Worm (Caenorhabditis elegans) whole organism, L4/young adult: Measurements from ENCODE around the gene her-1.
A peak's percentile ranks its signal among the peaks of the same experiment; 100 is the strongest.

Experiments used
- W03F9.2 ChIP-seq: fragments of 150-350 bp; optimal IDR thresholded peaks from 2 replicates; lab custom pipeline; 2014; ENCODE audit warnings: missing biosample characterization, missing genetic modification characterization
- dao-5 ChIP-seq: sonication (generic microtip); optimal IDR thresholded peaks from 2 replicates; lab custom pipeline; 2016; ENCODE audit warnings: missing genotype, missing genetic modification characterization, moderate library complexity, missing compliant biosample characterization
- him-1 ChIP-seq: sonication (generic microtip); optimal IDR thresholded peaks from 2 replicates; lab custom pipeline; 2016; ENCODE audit warnings: missing genotype, missing genetic modification reagents, missing genetic modification characterization, missing compliant biosample characterization

The her-1 gene

DNA sequence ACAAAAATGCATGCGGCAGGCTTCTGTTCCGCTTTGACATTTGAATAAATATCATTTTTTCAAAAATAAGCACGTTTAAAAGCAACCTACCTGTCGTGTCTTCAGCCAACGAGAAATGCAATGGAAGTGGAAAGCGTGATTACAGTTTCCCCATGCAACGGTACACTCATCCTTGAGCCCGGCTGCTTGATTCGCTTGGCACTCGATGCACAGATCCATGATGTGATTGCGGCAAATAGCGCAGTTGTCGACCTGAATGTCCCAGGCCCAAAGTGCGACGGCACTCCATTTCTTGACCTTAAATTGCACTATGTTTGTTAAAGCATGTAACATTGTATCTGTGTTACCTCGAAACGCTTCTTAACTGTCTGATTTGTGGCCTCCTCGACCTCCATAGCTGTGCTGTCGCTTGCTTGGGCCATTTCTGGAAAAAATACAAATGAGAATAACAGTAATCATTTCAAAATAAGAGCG is 6.7 kb upstream of the her-1 start, which contains the start of gene rbx-1:
rbx-1 (minus strand) TSS at position 424 of the 474 bp plus-strand sequence.
- TF ChIP-seq dao-5 (tag; lab: Kevin White, UChicago), result no peak

DNA sequence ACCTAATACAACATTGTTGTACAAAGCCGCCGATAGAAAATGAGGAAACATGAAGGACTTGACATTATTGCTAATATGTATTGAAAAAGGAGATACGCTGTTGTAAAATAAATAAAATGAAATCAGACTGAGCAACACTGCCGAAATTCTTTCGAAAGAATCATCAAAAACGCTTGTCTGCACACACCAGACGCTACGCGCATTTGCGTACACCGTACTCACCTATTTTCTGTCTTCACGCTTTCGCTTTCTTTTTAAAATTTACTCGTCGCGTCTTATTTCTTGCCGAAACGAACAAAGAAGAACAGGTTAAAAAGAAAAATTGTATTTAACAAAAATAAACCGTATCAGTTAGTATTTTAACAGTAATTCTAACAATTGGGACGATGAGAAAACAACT is 6.1 kb upstream of the her-1 start:
- peak; percentile 84 for TF ChIP-seq W03F9.2 (tag; lab: Kevin White, UChicago)
- no peak for TF ChIP-seq dao-5 (tag; lab: Kevin White, UChicago)

DNA sequence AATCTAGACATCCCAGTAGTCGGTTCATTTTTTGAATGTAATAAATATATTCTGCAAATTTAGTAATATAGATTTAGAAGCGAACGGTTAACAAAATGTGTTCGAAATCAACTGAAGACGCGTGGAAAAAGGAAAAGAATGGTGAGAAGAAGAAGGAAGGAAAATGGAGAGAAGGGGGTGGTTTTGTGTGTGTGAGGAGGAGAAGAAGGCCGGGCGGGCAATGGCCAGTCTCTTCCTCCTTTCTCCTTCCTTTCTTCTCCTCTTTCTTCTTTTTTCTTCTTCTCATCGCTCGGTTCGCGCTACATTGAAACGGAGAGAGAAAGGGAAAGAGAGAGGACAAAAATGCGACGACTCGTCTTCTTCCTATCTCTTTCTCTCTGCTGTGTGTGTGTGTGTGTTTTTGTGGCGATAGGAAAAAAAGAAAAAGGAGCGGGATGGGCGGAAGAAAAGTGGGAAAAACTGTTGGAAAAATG is 4.7 kb upstream of the her-1 start, which contains the start of gene ztf-9:
ztf-9 (minus strand) TSS at position 51 of the 473 bp plus-strand sequence.
- no peak for TF ChIP-seq W03F9.2 (tag; lab: Kevin White, UChicago)
- TF ChIP-seq him-1 (tag; lab: Kevin White, UChicago), result peak; percentile 4

DNA sequence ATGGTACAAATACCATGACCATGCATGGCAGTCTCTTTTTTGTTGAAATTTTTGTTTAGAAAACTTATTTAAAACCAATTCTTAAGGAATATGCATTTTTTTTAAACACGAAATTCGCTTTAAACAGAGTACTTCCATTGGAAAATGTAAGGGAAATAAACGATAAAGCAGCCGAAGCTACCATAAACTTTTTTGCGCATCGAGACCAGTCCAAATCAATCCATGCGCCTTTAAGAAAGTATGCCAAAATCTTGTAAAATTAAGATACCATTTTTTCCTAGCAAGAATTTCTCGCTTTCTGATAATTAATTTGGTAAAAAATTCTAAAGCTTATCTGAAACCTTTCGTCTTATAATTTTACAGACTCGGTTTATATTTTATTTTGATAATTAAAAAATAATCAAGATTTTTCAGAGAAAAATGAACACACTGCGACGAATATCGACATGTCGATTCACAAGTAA is 4.1 kb upstream of the her-1 start, which contains the start of gene ZK287.7:
ZK287.7 (plus strand) TSS at position 414 of the 464 bp plus-strand sequence.
- TF ChIP-seq W03F9.2 (tag; lab: Kevin White, UChicago) (no peak), dao-5 (tag; lab: Kevin White, UChicago) (no peak)

DNA sequence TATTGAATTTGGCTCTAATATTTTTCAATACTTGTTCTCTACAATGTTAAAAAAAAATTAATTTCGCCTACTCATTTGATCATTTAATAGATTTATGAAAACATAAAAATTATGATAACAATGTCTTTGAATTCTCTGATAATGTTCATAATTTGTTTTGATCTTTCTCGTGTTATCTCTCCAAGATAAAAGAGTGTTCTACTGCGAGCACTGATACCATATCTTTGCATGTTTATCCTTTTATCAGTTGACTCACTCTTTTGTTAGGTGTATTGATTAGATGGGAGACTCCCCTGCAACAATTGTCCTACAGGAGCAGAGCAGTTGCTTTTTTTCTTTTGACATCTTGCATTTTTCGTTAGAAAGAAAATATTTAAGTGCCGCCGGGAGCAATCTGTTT is 2.4 kb downstream of the her-1 start:
- TF ChIP-seq him-1 (tag; lab: Kevin White, UChicago), result no peak
- TF ChIP-seq dao-5 (tag; lab: Kevin White, UChicago), result no peak
- TF ChIP-seq W03F9.2 (tag; lab: Kevin White, UChicago), result no peak

DNA sequence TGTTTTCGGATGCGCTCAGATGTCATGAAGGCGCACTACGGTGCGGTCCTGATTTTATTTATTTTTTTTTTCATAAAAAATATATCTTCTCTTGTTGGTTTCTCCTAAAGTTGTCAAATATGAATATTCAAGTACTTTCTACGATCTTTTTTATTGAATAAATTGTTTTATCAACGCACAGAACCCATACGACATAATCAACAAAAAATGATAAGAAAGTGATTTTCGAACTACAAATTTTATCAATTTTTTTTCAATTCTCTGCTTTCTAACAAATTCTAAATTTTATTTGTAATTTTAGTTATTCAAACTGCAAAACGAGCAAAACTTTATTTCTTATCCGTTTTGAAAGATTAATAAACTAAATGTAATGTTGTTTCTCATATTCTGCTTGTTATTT is 5.0 kb downstream of the her-1 start:
- TF ChIP-seq him-1 (tag; lab: Kevin White, UChicago), result no peak
- no peak for TF ChIP-seq dao-5 (tag; lab: Kevin White, UChicago)
- no peak for TF ChIP-seq W03F9.2 (tag; lab: Kevin White, UChicago)

DNA sequence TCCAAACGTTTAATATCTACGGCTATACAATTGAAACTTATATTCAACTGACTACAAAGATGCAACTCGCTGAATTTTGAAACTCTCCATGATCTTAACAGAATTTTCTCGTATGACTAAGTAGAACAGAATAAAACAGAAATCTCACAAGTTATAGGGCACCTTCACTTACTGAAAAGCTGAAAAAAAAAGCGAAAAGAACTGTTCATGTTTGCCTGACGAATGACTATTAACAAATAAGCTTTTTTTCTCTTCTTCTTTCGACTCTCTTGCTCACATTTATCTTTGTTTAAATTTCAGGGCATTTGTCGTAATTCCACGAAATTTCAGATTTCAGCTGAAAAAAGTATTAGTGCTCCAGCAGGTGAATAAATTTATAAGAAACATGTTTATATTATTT is 5.9 kb downstream of the her-1 start, which contains the start of gene xbx-6:
xbx-6 (plus strand) TSS at position 301 of the 400 bp plus-strand sequence.
- no peak for TF ChIP-seq W03F9.2 (tag; lab: Kevin White, UChicago)
- no peak for TF ChIP-seq him-1 (tag; lab: Kevin White, UChicago)
- no peak for TF ChIP-seq dao-5 (tag; lab: Kevin White, UChicago)

DNA sequence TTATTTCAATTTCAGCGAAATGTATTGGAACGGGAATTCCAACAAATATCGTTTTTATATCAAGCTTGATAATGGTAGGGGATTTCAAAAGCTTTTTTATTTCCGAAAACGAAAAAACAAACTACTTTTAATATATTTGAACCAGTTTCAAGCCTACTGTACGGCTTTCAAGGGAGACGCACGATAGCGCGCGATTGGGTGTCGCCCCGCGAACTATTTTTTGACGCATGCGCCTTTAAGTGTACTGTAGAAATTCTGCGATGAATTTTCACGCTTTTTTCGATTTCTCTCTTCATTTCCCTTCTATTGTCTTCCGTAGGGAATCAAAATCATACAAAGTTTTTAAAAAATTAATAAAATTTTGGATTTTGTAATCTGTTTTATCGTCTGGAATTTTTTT is 6.7 kb downstream of the her-1 start:
- TF ChIP-seq him-1 (tag; lab: Kevin White, UChicago), result no peak
- no peak for TF ChIP-seq W03F9.2 (tag; lab: Kevin White, UChicago)
- no peak for TF ChIP-seq dao-5 (tag; lab: Kevin White, UChicago)

DNA sequence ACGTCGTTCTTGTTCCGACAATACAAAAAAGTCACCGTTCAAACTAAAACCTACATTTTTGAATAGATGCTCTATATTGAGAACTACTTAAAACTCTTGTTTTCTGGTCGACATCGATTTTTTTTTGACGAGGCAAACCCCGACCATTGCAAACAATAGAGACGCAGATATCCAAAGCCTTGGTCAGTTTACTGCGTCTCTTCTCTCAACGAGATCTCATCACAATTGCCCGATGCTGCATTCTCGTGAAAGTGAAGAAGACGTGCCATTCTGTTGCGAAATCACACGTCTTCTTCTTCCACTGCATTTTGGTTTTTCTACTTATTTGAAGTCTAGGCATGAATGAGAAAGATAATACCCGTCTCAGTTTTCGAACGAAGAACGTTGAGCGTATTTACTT is 7.6 kb downstream of the her-1 start:
- TF ChIP-seq him-1 (tag; lab: Kevin White, UChicago) (no peak), dao-5 (tag; lab: Kevin White, UChicago) (no peak), W03F9.2 (tag; lab: Kevin White, UChicago) (no peak)

DNA sequence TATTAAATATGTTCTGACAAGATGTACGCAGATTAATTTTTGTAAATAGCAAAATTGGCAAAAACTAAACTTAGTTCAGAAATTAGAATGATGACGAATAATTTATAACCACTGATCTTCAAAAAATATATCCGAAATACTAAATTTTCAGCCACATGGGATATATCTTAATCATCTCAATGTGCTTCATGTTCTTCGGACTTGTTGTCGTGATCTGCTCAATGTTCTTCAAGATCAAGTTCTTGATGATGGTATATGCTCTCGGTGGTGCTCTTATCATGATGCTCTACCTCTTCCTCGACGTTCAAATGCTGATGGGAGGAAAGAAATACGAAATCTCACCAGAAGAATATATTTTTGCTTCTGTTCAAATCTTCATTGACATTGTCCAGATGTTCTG is 9.8 kb downstream of the her-1 start:
- TF ChIP-seq W03F9.2 (tag; lab: Kevin White, UChicago), result no peak
- TF ChIP-seq him-1 (tag; lab: Kevin White, UChicago), result no peak
- TF ChIP-seq dao-5 (tag; lab: Kevin White, UChicago), result no peak

DNA sequence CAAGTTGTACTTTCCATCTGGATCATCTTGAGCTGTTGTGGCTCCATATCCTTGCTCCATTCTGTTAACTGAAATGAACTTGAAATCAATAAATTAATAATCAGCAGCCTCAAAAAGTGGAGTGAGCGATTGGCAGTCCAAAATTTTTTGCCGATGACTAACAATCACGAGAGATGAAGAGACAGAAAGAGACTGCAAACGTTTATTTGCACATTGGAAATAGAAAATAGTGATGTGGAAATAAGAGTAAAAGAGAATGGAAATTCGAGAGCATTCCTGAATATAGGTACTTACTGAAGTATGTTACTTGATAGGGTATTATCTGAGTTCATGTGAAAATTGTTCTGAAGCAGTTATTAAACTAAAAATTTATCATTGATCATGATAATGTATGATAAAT is 12.9 kb downstream of the her-1 start, which contains the start of gene tag-120:
tag-120 (minus strand) TSS at position 68 of the 400 bp plus-strand sequence.
- TF ChIP-seq dao-5 (tag; lab: Kevin White, UChicago) (no peak), W03F9.2 (tag; lab: Kevin White, UChicago) (no peak), him-1 (tag; lab: Kevin White, UChicago) (no peak)

DNA sequence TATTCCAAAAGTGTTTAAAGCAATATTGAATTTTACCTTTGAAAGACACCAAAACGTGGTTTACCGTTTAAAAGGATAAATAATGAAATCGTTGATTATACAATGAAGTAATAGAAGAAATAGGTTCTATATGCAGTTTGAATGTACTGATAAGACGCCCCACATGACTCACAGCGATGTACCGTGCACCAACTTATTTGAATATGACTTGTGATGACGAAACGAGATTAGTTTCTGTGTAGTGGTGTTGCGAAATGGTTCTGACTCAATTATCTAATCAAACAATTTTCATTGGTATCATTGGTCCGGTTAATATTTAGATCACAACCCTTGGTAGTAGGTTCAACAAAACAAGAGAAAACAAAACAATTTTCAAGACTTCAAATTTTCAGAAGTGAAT is 14.4 kb downstream of the her-1 start:
- TF ChIP-seq W03F9.2 (tag; lab: Kevin White, UChicago) (no peak), him-1 (tag; lab: Kevin White, UChicago) (no peak), dao-5 (tag; lab: Kevin White, UChicago) (no peak)

DNA sequence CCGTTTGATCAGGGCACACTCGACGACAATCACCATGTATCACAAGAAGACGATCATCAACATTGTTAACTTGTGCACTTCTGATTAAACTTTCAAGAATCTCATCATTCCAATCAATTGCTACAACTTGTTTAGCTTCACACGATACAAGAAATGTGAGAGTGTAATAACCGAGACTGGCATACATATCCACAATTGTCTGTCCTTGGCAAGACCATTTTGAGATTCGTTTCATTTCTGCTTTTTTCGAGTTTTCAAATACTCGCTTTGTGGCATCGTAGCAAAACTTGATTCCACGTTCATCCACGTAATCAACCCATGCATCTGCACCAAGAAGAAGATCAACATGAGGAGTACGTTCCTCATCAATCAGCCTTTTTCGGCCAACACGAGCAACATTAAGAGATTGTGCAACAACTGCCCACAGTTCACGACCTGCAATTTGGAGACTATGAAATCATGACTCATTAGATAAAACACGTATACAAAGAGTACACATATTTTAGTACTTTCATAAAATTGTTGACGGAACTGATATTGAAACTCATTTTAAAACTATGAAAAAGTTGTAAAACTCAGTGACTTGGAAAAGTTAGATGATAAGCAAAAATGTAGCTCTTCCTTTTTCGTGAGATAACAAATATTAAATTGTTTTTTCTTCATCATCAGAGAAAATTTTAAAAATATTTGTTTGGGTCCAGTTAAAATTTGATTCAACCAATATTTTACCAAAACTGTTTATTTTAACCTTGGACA is 15.8 kb downstream of the her-1 start:
- no peak for TF ChIP-seq W03F9.2 (tag; lab: Kevin White, UChicago)
- TF ChIP-seq dao-5 (tag; lab: Kevin White, UChicago), result no peak
- TF ChIP-seq him-1 (tag; lab: Kevin White, UChicago), result no peak

DNA sequence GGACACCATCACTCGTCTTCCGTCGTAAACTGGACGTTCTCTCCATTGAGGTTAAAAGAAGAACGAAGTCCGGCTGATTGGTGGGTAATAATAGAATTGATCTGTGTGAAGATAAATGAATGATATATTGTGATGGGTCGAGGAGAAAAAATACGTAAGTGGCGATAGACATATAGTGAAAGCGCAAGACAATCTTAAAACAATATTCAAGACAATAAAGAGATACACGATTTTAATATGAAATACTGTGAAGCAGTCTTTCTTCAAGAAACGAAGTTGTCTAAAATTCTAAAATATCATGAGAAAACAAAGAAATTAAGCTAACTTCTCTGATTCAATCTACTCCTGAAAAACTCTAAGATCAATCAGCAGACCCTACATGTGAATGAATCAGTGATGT is 16.7 kb downstream of the her-1 start, which contains the start of gene F40F9.10:
F40F9.10 (minus strand) TSS at position 101 of the 400 bp plus-strand sequence.
- TF ChIP-seq him-1 (tag; lab: Kevin White, UChicago), result no peak
- no peak for TF ChIP-seq W03F9.2 (tag; lab: Kevin White, UChicago)
- TF ChIP-seq dao-5 (tag; lab: Kevin White, UChicago), result no peak
